Fruit fly (Drosophila melanogaster) whole organism, adult: ENCODE results near the gene Mtch.

ENCODE experiments used
- CG14711 ChIP-seq: fragments of 200-800 bp; sonication (Bioruptor generic); optimal IDR thresholded peaks from 2 replicates; lab custom pipeline; 2018; ENCODE audit warnings: missing biosample characterization, mild to moderate bottlenecking, missing genetic modification characterization, moderate library complexity
- kay ChIP-seq: fragments of 200-800 bp; sonication (Bioruptor generic); peaks from one replicate; lab custom pipeline; 2016; ENCODE audit warnings: missing biosample characterization, missing genetic modification characterization, borderline replicate concordance
- tj ChIP-seq: fragments of 200-800 bp; sonication (Bioruptor generic); optimal IDR thresholded peaks from 3 replicates; lab custom pipeline; 2017; ENCODE audit warnings: missing biosample characterization, mild to moderate bottlenecking, missing genetic modification characterization, moderate library complexity

- no peak for TF ChIP-seq CG14711 (tag; lab: Kevin White, UChicago)
- TF ChIP-seq kay (GFP tag; lab: Kevin White, UChicago), result no peak
- TF ChIP-seq tj (GFP tag; lab: Kevin White, UChicago), result no peak
These were observed 26.8 kb downstream of the Mtch start, which contains the start of gene Prp4k for dm6 chr3L:211200-211599.
